Worm (Caenorhabditis elegans) whole organism, L3 larva: Measurements from ENCODE around the gene thoc-2.

Source experiments
- ama-1 ChIP-seq: fragments of 150-350 bp; optimal IDR thresholded peaks from 2 replicates; lab custom pipeline; 2018
- ceh-16 ChIP-seq: sonication (generic microtip); optimal IDR thresholded peaks from 2 replicates; lab custom pipeline; 2017; ENCODE audit warnings: missing biosample characterization, missing genetic modification characterization
- ceh-28 ChIP-seq: fragments of 150-350 bp; optimal IDR thresholded peaks from 2 replicates; lab custom pipeline; 2014; ENCODE audit warnings: missing biosample characterization, missing genetic modification reagents, missing genetic modification characterization
- ceh-82 ChIP-seq: fragments of 150-350 bp; optimal IDR thresholded peaks from 2 replicates; lab custom pipeline; 2014; ENCODE audit warnings: missing biosample characterization, missing genetic modification characterization
- ceh-9 ChIP-seq: sonication (generic microtip); optimal IDR thresholded peaks from 2 replicates; lab custom pipeline; 2018; ENCODE audit warnings: missing biosample characterization, missing genetic modification characterization
- daf-12 ChIP-seq: fragments of 150-350 bp; optimal IDR thresholded peaks from 2 replicates; lab custom pipeline; 2014; ENCODE audit warnings: missing biosample characterization, missing genetic modification reagents, missing genetic modification characterization
- egl-27 ChIP-seq: sonication (generic microtip); optimal IDR thresholded peaks from 4 replicates; lab custom pipeline; 2017; ENCODE audit warnings: missing biosample characterization, missing genetic modification reagents, missing genetic modification characterization
- egl-5 ChIP-seq: fragments of 150-350 bp; optimal IDR thresholded peaks from 2 replicates; lab custom pipeline; 2017; ENCODE audit warnings: missing biosample characterization, missing genetic modification reagents, missing genetic modification characterization, inconsistent platforms
- elt-1 ChIP-seq: fragments of 150-350 bp; optimal IDR thresholded peaks from 2 replicates; lab custom pipeline; 2014; ENCODE audit warnings: missing biosample characterization, missing genetic modification characterization
- elt-2 ChIP-seq: sonication (generic microtip); optimal IDR thresholded peaks from 2 replicates; lab custom pipeline; 2016; ENCODE audit warnings: missing genetic modification reagents, mild to moderate bottlenecking, missing genetic modification characterization, missing compliant biosample characterization
- eor-1 ChIP-seq, 2 experiments: fragments of 150-350 bp; optimal IDR thresholded peaks; 2 replicates each; lab custom pipeline; 2014 to 2018; ENCODE audit warnings: missing biosample characterization in 2 of 2, missing genetic modification characterization in 2 of 2
- fkh-2 ChIP-seq: fragments of 150-350 bp; optimal IDR thresholded peaks from 2 replicates; lab custom pipeline; 2014; ENCODE audit warnings: missing biosample characterization, missing genetic modification reagents, missing genetic modification characterization
- fos-1 ChIP-seq: fragments of 150-350 bp; optimal IDR thresholded peaks from 2 replicates; lab custom pipeline; 2014; ENCODE audit warnings: missing biosample characterization, missing genetic modification characterization
- hmg-11 ChIP-seq: sonication (generic microtip); optimal IDR thresholded peaks from 2 replicates; lab custom pipeline; 2016; ENCODE audit warnings: missing genetic modification characterization, missing compliant biosample characterization
- jun-1 ChIP-seq: fragments of 150-350 bp; optimal IDR thresholded peaks from 2 replicates; lab custom pipeline; 2014; ENCODE audit warnings: missing biosample characterization, missing genetic modification reagents, missing genetic modification characterization
- lin-15B ChIP-seq: fragments of 150-350 bp; optimal IDR thresholded peaks from 2 replicates; lab custom pipeline; 2014; ENCODE audit warnings: missing biosample characterization, missing genetic modification characterization
- lin-39 ChIP-seq: fragments of 150-350 bp; optimal IDR thresholded peaks from 2 replicates; lab custom pipeline; 2018; ENCODE audit warnings: missing biosample characterization, missing genetic modification reagents, missing genetic modification characterization
- mdl-1 ChIP-seq: fragments of 150-350 bp; optimal IDR thresholded peaks from 2 replicates; lab custom pipeline; 2014; ENCODE audit warnings: missing biosample characterization, missing genetic modification characterization
- mml-1 ChIP-seq: fragments of 150-350 bp; sonication (generic microtip); optimal IDR thresholded peaks from 3 replicates; lab custom pipeline; 2014; ENCODE audit warnings: missing biosample characterization, missing genetic modification characterization
- nfya-1 ChIP-seq: sonication (generic microtip); optimal IDR thresholded peaks from 2 replicates; lab custom pipeline; 2017; ENCODE audit warnings: missing genetic modification characterization, mild to moderate bottlenecking, missing compliant biosample characterization, antibody characterized with exemption, moderate library complexity; ENCODE audit not compliant: insufficient read depth
- nhr-11 ChIP-seq: fragments of 150-350 bp; optimal IDR thresholded peaks from 2 replicates; lab custom pipeline; 2014; ENCODE audit warnings: missing biosample characterization, missing genetic modification characterization
- nhr-12 ChIP-seq: fragments of 150-350 bp; optimal IDR thresholded peaks from 2 replicates; lab custom pipeline; 2014; ENCODE audit warnings: missing biosample characterization, missing genetic modification characterization
- nhr-23 ChIP-seq: fragments of 150-350 bp; optimal IDR thresholded peaks from 2 replicates; lab custom pipeline; 2014; ENCODE audit warnings: missing biosample characterization, missing genetic modification reagents, missing genetic modification characterization
- nhr-25 ChIP-seq: sonication (generic microtip); optimal IDR thresholded peaks from 2 replicates; lab custom pipeline; 2017; ENCODE audit warnings: missing biosample characterization, missing genetic modification characterization
- nhr-28 ChIP-seq: fragments of 150-350 bp; optimal IDR thresholded peaks from 2 replicates; lab custom pipeline; 2014; ENCODE audit warnings: missing biosample characterization, missing genetic modification characterization
- nhr-67 ChIP-seq: fragments of 150-350 bp; optimal IDR thresholded peaks from 2 replicates; lab custom pipeline; 2014; ENCODE audit warnings: missing biosample characterization, missing genetic modification characterization
- nhr-76 ChIP-seq: fragments of 150-350 bp; sonication (generic microtip); optimal IDR thresholded peaks from 5 replicates; lab custom pipeline; 2014; ENCODE audit warnings: missing biosample characterization, missing genetic modification characterization
- pha-4 ChIP-seq: fragments of 150-350 bp; optimal IDR thresholded peaks from 2 replicates; lab custom pipeline; 2014; ENCODE audit warnings: missing biosample characterization, missing genetic modification reagents, missing genetic modification characterization
- pqm-1 ChIP-seq: fragments of 150-350 bp; optimal IDR thresholded peaks from 2 replicates; lab custom pipeline; 2017; ENCODE audit warnings: missing biosample characterization, missing genetic modification characterization, inconsistent platforms
- sea-2 ChIP-seq: fragments of 150-350 bp; sonication (generic microtip); optimal IDR thresholded peaks from 4 replicates; lab custom pipeline; 2014; ENCODE audit warnings: missing biosample characterization, missing genetic modification reagents, missing genetic modification characterization
- skn-1 ChIP-seq: fragments of 150-350 bp; optimal IDR thresholded peaks from 2 replicates; lab custom pipeline; 2014; ENCODE audit warnings: missing biosample characterization, missing genetic modification characterization
- snpc-4 ChIP-seq: fragments of 150-350 bp; optimal IDR thresholded peaks from 2 replicates; lab custom pipeline; 2014; ENCODE audit warnings: missing biosample characterization, missing genetic modification characterization
- unc-39 ChIP-seq: sonication (generic microtip); optimal IDR thresholded peaks from 4 replicates; lab custom pipeline; 2017; ENCODE audit warnings: missing biosample characterization, missing genetic modification characterization
- unc-62 ChIP-seq: fragments of 150-350 bp; sonication (generic microtip); optimal IDR thresholded peaks from 4 replicates; lab custom pipeline; 2014; ENCODE audit warnings: missing biosample characterization, missing genetic modification reagents, missing genetic modification characterization
- zag-1 ChIP-seq: fragments of 150-350 bp; optimal IDR thresholded peaks from 2 replicates; lab custom pipeline; 2014; ENCODE audit warnings: missing biosample characterization, missing genetic modification characterization
- ztf-4 ChIP-seq: fragments of 150-350 bp; optimal IDR thresholded peaks from 2 replicates; lab custom pipeline; 2014; ENCODE audit warnings: missing biosample characterization, missing genetic modification characterization

Gene thoc-2

DNA sequence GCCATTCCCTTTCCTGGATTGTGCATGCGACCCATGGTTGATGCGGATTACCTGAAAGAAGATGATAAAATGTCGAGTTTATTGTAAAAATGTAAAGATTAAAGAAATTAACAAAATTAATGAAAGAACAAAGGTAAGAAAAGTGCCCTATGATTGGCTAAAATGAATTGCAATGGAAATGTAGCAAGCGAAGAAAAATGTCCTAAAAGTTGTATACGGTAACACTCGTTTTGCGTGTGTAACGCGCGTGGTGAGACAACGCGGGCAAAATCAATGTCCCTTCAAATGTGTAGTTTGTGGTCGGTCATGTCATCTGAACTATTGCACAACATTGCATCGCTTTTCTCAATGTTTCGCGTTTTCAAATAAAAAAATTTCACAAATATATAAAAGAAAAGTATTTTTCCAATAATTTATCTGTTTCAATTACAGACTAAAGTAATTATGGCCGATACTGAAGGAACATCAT, 7.1 kb downstream of the thoc-2 start, which contains the start of the genes rps-13 and nfx-1 (continued):
- no peak for TF ChIP-seq zag-1 (tag; lab: Kevin White, UChicago)
- no peak for TF ChIP-seq nhr-76 (tag; lab: Kevin White, UChicago)
- TF ChIP-seq lin-15B, result peak; percentile 83
- no peak for TF ChIP-seq fos-1 (tag; lab: Kevin White, UChicago)
- TF ChIP-seq nhr-67 (tag; lab: Kevin White, UChicago), result no peak
- no peak for TF ChIP-seq snpc-4 (tag; lab: Kevin White, UChicago)
- no peak for TF ChIP-seq nhr-12 (tag; lab: Kevin White, UChicago)
- TF ChIP-seq ceh-9 (tag; lab: Kevin White, UChicago), result no peak
- TF ChIP-seq elt-1 (tag; lab: Kevin White, UChicago), result no peak
- TF ChIP-seq jun-1 (tag; lab: Kevin White, UChicago), result no peak
- peak; percentile 73 for TF ChIP-seq skn-1
- peak; percentile 51 for TF ChIP-seq elt-2
- no peak for TF ChIP-seq egl-27 (tag; lab: Kevin White, UChicago)
- peak; percentile 84 for TF ChIP-seq lin-39 (tag; lab: Kevin White, UChicago)
- peak; percentile 52 for TF ChIP-seq hmg-11 (tag; lab: Kevin White, UChicago)
- peak; percentile 34 for TF ChIP-seq pqm-1 (tag; lab: Kevin White, UChicago)
- TF ChIP-seq nhr-28 (tag; lab: Kevin White, UChicago), result no peak
- no peak for TF ChIP-seq ceh-82
- TF ChIP-seq nhr-25 (tag; lab: Kevin White, UChicago), result peak; percentile 82
- peak; percentile 50 for TF ChIP-seq ceh-28 (tag; lab: Kevin White, UChicago)
- TF ChIP-seq mdl-1 (tag; lab: Kevin White, UChicago), result no peak

DNA sequence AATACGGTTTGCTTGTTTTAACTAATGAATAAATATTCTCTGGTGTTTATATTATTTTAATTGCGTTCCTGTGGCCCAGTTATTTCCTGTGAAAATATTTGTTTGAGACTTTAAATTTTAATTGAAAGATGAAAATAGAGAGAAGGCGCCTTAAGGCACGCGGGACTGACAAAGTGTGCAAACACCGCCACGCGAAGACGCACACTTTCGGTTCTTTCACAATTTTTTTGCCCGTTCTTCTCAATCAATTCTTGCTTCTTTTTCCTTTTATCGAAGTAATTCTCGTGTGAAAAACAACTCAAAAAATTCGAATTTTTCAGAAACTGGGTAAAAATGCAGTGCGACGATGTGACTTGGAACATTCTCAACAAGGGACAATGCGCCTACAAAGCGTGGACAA, 11.3 kb downstream of the thoc-2 start, which contains the start of gene C16A3.6:
TSS of gene C16A3.6 (plus strand) at position 84 of the 400 bp plus-strand sequence.
- peak; percentile 14 for TF ChIP-seq elt-2
- TF ChIP-seq ztf-4 (tag; lab: Kevin White, UChicago), result no peak
- no peak for TF ChIP-seq mml-1 (tag; lab: Kevin White, UChicago)
- TF ChIP-seq nhr-25 (tag; lab: Kevin White, UChicago), result no peak
- no peak for TF ChIP-seq unc-62
- no peak for TF ChIP-seq nhr-76 (tag; lab: Kevin White, UChicago)
- TF ChIP-seq daf-12 (tag; lab: Kevin White, UChicago), result no peak
- peak; percentile 40 for TF ChIP-seq pha-4 (tag; lab: Kevin White, UChicago)
- TF ChIP-seq ceh-9 (tag; lab: Kevin White, UChicago), result no peak
- TF ChIP-seq egl-27 (tag; lab: Kevin White, UChicago), result no peak
- no peak for TF ChIP-seq unc-39 (tag; lab: Kevin White, UChicago)
- peak; percentile 37 for TF ChIP-seq nfya-1 (tag; lab: Kevin White, UChicago)
- TF ChIP-seq ama-1 (lab: Kevin White, UChicago), result peak; percentile 75
- peak; percentile 11 for TF ChIP-seq nhr-23
- no peak for TF ChIP-seq sea-2 (GFP tag; lab: Kevin White, UChicago)
- TF ChIP-seq hmg-11 (tag; lab: Kevin White, UChicago), result peak; percentile 32
- TF ChIP-seq lin-15B, result no peak
- TF ChIP-seq ceh-16 (tag; lab: Kevin White, UChicago), result no peak
- TF ChIP-seq eor-1 (tag; optimal IDR thresholded peaks at IDR 0.05; lab: Kevin White, UChicago), result no peak

DNA sequence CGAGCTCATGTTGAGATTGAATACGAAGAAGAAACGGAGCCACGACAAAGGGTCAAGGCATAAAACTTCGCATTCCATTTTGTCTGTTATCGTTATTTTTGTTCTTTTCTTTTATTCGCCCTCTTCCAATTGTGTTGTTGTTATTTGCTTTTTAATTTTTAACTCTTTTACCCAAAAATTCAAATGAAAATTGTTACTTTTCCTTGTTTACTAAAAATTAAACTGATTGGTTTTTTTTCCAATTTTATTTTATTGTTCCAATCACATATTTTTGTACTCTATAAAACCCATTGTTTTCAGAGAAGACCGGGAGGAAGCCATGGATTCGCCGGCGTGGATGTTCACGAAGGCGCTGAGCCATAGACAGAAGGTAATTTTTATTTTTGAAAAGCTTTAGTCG, 12.6 kb downstream of the thoc-2 start, which contains the start of gene C16A3.5:
TSS of gene C16A3.5 (plus strand) at position 301 of the 400 bp plus-strand sequence.
- no peak for TF ChIP-seq skn-1
- no peak for TF ChIP-seq fkh-2 (tag; lab: Kevin White, UChicago)
- TF ChIP-seq nfya-1 (tag; lab: Kevin White, UChicago), result no peak
- TF ChIP-seq jun-1 (tag; lab: Kevin White, UChicago), result no peak
- TF ChIP-seq nhr-28 (tag; lab: Kevin White, UChicago), result no peak
- no peak for TF ChIP-seq pha-4 (tag; lab: Kevin White, UChicago)
- TF ChIP-seq elt-1 (tag; lab: Kevin White, UChicago), result no peak
- TF ChIP-seq ceh-28 (tag; lab: Kevin White, UChicago), result no peak
- no peak for TF ChIP-seq mdl-1 (tag; lab: Kevin White, UChicago)
- no peak for TF ChIP-seq egl-5
- no peak for TF ChIP-seq unc-62
- no peak for TF ChIP-seq ceh-9 (tag; lab: Kevin White, UChicago)
- no peak for TF ChIP-seq nhr-11 (tag; lab: Kevin White, UChicago)
